Fruit fly (Drosophila melanogaster) whole organism, prepupa: Measurements from ENCODE around the gene CG10681.

Experiments
- Blimp-1 ChIP-seq: fragments of 200-800 bp; sonication (Bioruptor generic); optimal IDR thresholded peaks from 3 replicates; lab custom pipeline; 2017; ENCODE audit warnings: missing biosample characterization, missing genetic modification characterization, mild to moderate bottlenecking, moderate library complexity, missing genetic modification reagents
- CG10631 ChIP-seq: fragments of 200-800 bp; sonication (Bioruptor generic); optimal IDR thresholded peaks from 2 replicates; lab custom pipeline; 2016; ENCODE audit warnings: missing biosample characterization, missing genetic modification characterization
- CG10669 ChIP-seq: fragments of 200-800 bp; sonication (Bioruptor generic); optimal IDR thresholded peaks from 3 replicates; lab custom pipeline; 2018; ENCODE audit warnings: missing biosample characterization, mild to moderate bottlenecking, missing genetic modification characterization, moderate library complexity
- CG11294 ChIP-seq: fragments of 200-800 bp; sonication (Bioruptor generic); IDR thresholded peaks from 2 replicates; pipeline ENCODE4 v1.3.6; 2022; ENCODE audit warnings: missing biosample characterization, missing genetic modification characterization
- CG11762 ChIP-seq: fragments of 200-800 bp; sonication (Bioruptor generic); optimal IDR thresholded peaks from 3 replicates; lab custom pipeline; 2016; ENCODE audit warnings: missing biosample characterization, missing genetic modification characterization; ENCODE audit not compliant: insufficient read depth
- CG11902 ChIP-seq: fragments of 200-800 bp; sonication (Bioruptor generic); optimal IDR thresholded peaks from 3 replicates; lab custom pipeline; 2016; ENCODE audit warnings: missing biosample characterization, missing genetic modification characterization
- CG15336 ChIP-seq: fragments of 200-800 bp; sonication (Bioruptor generic); IDR thresholded peaks from 2 replicates; pipeline ENCODE4 v1.3.6; 2022; ENCODE audit warnings: missing biosample characterization, missing genetic modification characterization
- CG1621 ChIP-seq: fragments of 200-800 bp; sonication (Bioruptor generic); optimal IDR thresholded peaks from 3 replicates; lab custom pipeline; 2018; ENCODE audit warnings: missing biosample characterization, mild to moderate bottlenecking, missing genetic modification characterization
- CG3032 ChIP-seq: fragments of 200-800 bp; optimal IDR thresholded peaks from 2 replicates; lab custom pipeline; 2019; ENCODE audit warnings: missing biosample characterization, mild to moderate bottlenecking, missing genetic modification characterization, moderate library complexity
- CG32006 ChIP-seq: fragments of 200-800 bp; sonication (Bioruptor generic); optimal IDR thresholded peaks from 3 replicates; lab custom pipeline; 2017; ENCODE audit warnings: missing biosample characterization, mild to moderate bottlenecking, missing genetic modification characterization
- CG34406 ChIP-seq: fragments of 200-800 bp; sonication (Bioruptor generic); optimal IDR thresholded peaks from 3 replicates; lab custom pipeline; 2016; ENCODE audit warnings: missing biosample characterization, missing genetic modification characterization
- CG3919 ChIP-seq: fragments of 200-800 bp; sonication (Bioruptor generic); optimal IDR thresholded peaks from 3 replicates; lab custom pipeline; 2016; ENCODE audit warnings: missing biosample characterization, missing genetic modification characterization
- CG4318 ChIP-seq: fragments of 200-800 bp; sonication (Bioruptor generic); optimal IDR thresholded peaks from 3 replicates; lab custom pipeline; 2017; ENCODE audit warnings: missing biosample characterization, mild to moderate bottlenecking, missing genetic modification characterization
- CG6163 ChIP-seq: fragments of 200-800 bp; sonication (Bioruptor generic); IDR thresholded peaks from 3 replicates; pipeline ENCODE4 v1.3.6; 2022; ENCODE audit warnings: missing biosample characterization, missing genetic modification characterization
- CG6792 ChIP-seq: fragments of 200-800 bp; sonication (Bioruptor generic); optimal IDR thresholded peaks from 3 replicates; lab custom pipeline; 2016; ENCODE audit warnings: missing biosample characterization, missing genetic modification characterization
- CG6854 ChIP-seq: fragments of 200-800 bp; sonication (Bioruptor generic); optimal IDR thresholded peaks from 2 replicates; lab custom pipeline; 2017; ENCODE audit warnings: missing biosample characterization, mild to moderate bottlenecking, missing genetic modification characterization
- CG7368 ChIP-seq: fragments of 200-800 bp; sonication (Bioruptor generic); optimal IDR thresholded peaks from 3 replicates; lab custom pipeline; 2016; ENCODE audit warnings: missing biosample characterization, missing genetic modification characterization
- CG8319 ChIP-seq: fragments of 200-800 bp; sonication (Bioruptor generic); optimal IDR thresholded peaks from 3 replicates; lab custom pipeline; 2016; ENCODE audit warnings: missing biosample characterization, missing genetic modification characterization
- CG8632 ChIP-seq: fragments of 200-800 bp; sonication (Bioruptor generic); optimal IDR thresholded peaks from 3 replicates; lab custom pipeline; 2016; ENCODE audit warnings: missing biosample characterization, missing genetic modification characterization
- CG9139 ChIP-seq: fragments of 200-800 bp; sonication (Bioruptor generic); optimal IDR thresholded peaks from 3 replicates; lab custom pipeline; 2017; ENCODE audit warnings: missing biosample characterization, mild to moderate bottlenecking, missing genetic modification characterization
- Eip78C ChIP-seq: fragments of 200-800 bp; sonication (Bioruptor generic); peaks from one replicate; lab custom pipeline; 2016; ENCODE audit warnings: missing biosample characterization, missing genetic modification characterization
- Eip93F ChIP-seq: fragments of 200-800 bp; sonication (Bioruptor generic); optimal IDR thresholded peaks from 2 replicates; lab custom pipeline; 2016; ENCODE audit warnings: missing biosample characterization, mild to moderate bottlenecking, missing genetic modification characterization
- Ets96B ChIP-seq: fragments of 200-800 bp; optimal IDR thresholded peaks from 2 replicates; lab custom pipeline; 2019; ENCODE audit warnings: missing biosample characterization, mild to moderate bottlenecking, missing genetic modification characterization, moderate library complexity
- Gug ChIP-seq: fragments of 200-800 bp; sonication (Bioruptor generic); IDR thresholded peaks from 2 replicates; pipeline ENCODE4 v1.3.6; 2022; ENCODE audit warnings: missing biosample characterization, missing genetic modification characterization
- Hr38 ChIP-seq: sonication (Bioruptor generic); optimal IDR thresholded peaks from 2 replicates; lab custom pipeline; 2016; ENCODE audit warnings: missing biosample characterization, missing genetic modification characterization
- Hr39 ChIP-seq: fragments of 200-800 bp; sonication (Bioruptor generic); optimal IDR thresholded peaks from 2 replicates; lab custom pipeline; 2016; ENCODE audit warnings: missing biosample characterization, missing genetic modification characterization
- Hr4 ChIP-seq: fragments of 200-800 bp; sonication (Bioruptor generic); optimal IDR thresholded peaks from 3 replicates; lab custom pipeline; 2016; ENCODE audit warnings: missing biosample characterization, missing genetic modification characterization
- Lpt ChIP-seq: fragments of 200-800 bp; sonication (Bioruptor generic); optimal IDR thresholded peaks from 3 replicates; lab custom pipeline; 2016; ENCODE audit warnings: missing biosample characterization, missing genetic modification characterization
- Met ChIP-seq: fragments of 200-800 bp; sonication (Bioruptor generic); optimal IDR thresholded peaks from 3 replicates; lab custom pipeline; 2016; ENCODE audit warnings: missing biosample characterization, missing genetic modification characterization
- achi ChIP-seq: fragments of 200-800 bp; sonication (Bioruptor generic); optimal IDR thresholded peaks from 3 replicates; lab custom pipeline; 2016; ENCODE audit warnings: missing biosample characterization, missing genetic modification characterization
- acj6 ChIP-seq: fragments of 200-800 bp; sonication (Bioruptor generic); optimal IDR thresholded peaks from 3 replicates; lab custom pipeline; 2016; ENCODE audit warnings: missing biosample characterization, missing genetic modification characterization
- cyc ChIP-seq: fragments of 200-800 bp; sonication (Bioruptor generic); optimal IDR thresholded peaks from 3 replicates; lab custom pipeline; 2016; ENCODE audit warnings: missing biosample characterization, missing genetic modification characterization
- dac ChIP-seq: fragments of 200-800 bp; sonication (Bioruptor generic); optimal IDR thresholded peaks from 2 replicates; lab custom pipeline; 2017; ENCODE audit warnings: missing biosample characterization, mild to moderate bottlenecking, missing genetic modification characterization
- dsx ChIP-seq: fragments of 200-800 bp; optimal IDR thresholded peaks from 3 replicates; lab custom pipeline; 2019; ENCODE audit warnings: missing biosample characterization, mild to moderate bottlenecking, missing genetic modification characterization, moderate library complexity; ENCODE audit not compliant: poor library complexity, severe bottlenecking
- eg ChIP-seq: fragments of 200-800 bp; sonication (Bioruptor generic); IDR thresholded peaks from 3 replicates; pipeline ENCODE4 v1.3.6; 2022; ENCODE audit warnings: missing biosample characterization, missing genetic modification characterization
- esn ChIP-seq: fragments of 200-800 bp; sonication (Bioruptor generic); optimal IDR thresholded peaks from 2 replicates; lab custom pipeline; 2016; ENCODE audit warnings: missing biosample characterization, mild to moderate bottlenecking, missing genetic modification characterization, moderate library complexity
- fd59A ChIP-seq: fragments of 200-800 bp; sonication (Bioruptor generic); optimal IDR thresholded peaks from 2 replicates; lab custom pipeline; 2017; ENCODE audit warnings: missing biosample characterization, mild to moderate bottlenecking, missing genetic modification characterization, missing genetic modification reagents
- fkh ChIP-seq: fragments of 200-800 bp; sonication (Bioruptor generic); optimal IDR thresholded peaks from 3 replicates; lab custom pipeline; 2017; ENCODE audit warnings: missing biosample characterization, mild to moderate bottlenecking, missing genetic modification characterization, moderate library complexity
- lz ChIP-seq: fragments of 200-800 bp; sonication (Bioruptor generic); optimal IDR thresholded peaks from 3 replicates; lab custom pipeline; 2016; ENCODE audit warnings: missing biosample characterization, missing genetic modification characterization
- spab ChIP-seq: fragments of 200-800 bp; sonication (Bioruptor generic); optimal IDR thresholded peaks from 2 replicates; lab custom pipeline; 2017; ENCODE audit warnings: missing biosample characterization, mild to moderate bottlenecking, missing genetic modification characterization, missing genetic modification reagents
- ss ChIP-seq, 2 experiments: fragments of 200-800 bp; sonication (Bioruptor generic); optimal IDR thresholded peaks; 2 replicates in 1 of 2; 3 replicates in 1 of 2; lab custom pipeline; 2017 to 2018; ENCODE audit warnings: mild to moderate bottlenecking in 2 of 2, missing biosample characterization in 2 of 2, missing genetic modification characterization in 2 of 2, moderate library complexity in 1 of 2
- svp ChIP-seq: fragments of 200-800 bp; sonication (Bioruptor generic); peaks from one replicate; lab custom pipeline; 2016; ENCODE audit warnings: missing biosample characterization, missing genetic modification characterization
- topi ChIP-seq: fragments of 200-800 bp; sonication (Bioruptor generic); optimal IDR thresholded peaks from 3 replicates; lab custom pipeline; 2016; ENCODE audit warnings: missing biosample characterization, missing genetic modification characterization
- vri ChIP-seq: fragments of 200-800 bp; sonication (Bioruptor generic); optimal IDR thresholded peaks from 3 replicates; lab custom pipeline; 2016; ENCODE audit warnings: missing biosample characterization, mild to moderate bottlenecking, missing genetic modification characterization

CG10681 gene

dm6 chr3L:12530044-12530443 is 28.7 kb downstream of the CG10681 start, which contains the start of gene nst (continued):
- TF ChIP-seq CG4318 (GFP tag; lab: Kevin White, UChicago) (no peak), Ets96B (tag; lab: Kevin White, UChicago) (no peak), Gug (no peak), CG10669 (no peak), CG9139 (GFP tag; lab: Kevin White, UChicago) (no peak), CG6854 (GFP tag; lab: Kevin White, UChicago) (no peak), acj6 (peak; percentile 2), fd59A (no peak), Lpt (GFP tag; lab: Kevin White, UChicago) (no peak), dsx (GFP tag; lab: Kevin White, UChicago) (no peak), dac (no peak)

dm6 chr3L:12532220-12532619 is 30.9 kb downstream of the CG10681 start:
- TF ChIP-seq svp (peak; percentile 92), CG10669 (no peak)

DNA sequence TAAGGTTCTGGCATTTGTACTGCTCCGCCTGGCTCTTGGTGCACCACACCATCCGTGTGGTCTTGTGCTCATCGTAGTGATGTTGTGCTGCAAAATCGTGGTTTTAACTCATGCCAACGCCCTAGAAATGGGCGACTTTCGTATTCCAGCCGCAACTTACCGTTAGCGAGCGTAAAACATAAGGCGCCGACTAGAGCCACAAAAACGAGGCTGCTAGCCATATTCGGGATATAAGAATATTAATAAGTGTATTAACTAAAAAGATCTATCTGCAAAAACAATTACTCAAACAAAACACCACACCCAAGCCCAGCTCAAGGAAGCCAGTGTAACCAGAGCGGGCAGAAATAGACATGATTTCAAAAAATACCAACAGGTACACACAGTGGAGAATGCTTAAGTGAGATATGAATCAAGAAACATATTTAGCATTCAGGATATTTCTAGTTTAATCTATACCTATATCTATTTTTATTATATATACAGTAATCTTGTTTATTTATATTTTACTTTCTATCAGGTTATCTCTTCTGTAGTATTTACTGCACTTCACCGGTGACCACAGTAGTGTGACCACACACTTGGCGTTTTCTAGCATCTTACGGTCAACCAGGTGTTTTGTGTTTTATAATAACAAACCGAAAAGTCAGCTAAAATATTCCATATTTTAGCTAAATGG is 32.2 kb downstream of the CG10681 start, which contains the start of the genes Tsf2 and CG34242:
Gene Tsf2 (minus strand): TSS at position 333 of the 679 bp plus-strand sequence.
Gene CG34242 (plus strand): TSS at position 605 of the 679 bp plus-strand sequence.
- TF ChIP-seq achi (GFP tag; lab: Kevin White, UChicago) (no peak), ss (GFP tag; optimal IDR thresholded peaks at IDR 0.05; lab: Kevin White, UChicago) (peak; percentile 28 to 57), CG7368 (GFP tag; lab: Kevin White, UChicago) (peak; percentile 37), Gug (peak; percentile 95), Eip93F (GFP tag; lab: Kevin White, UChicago) (peak; percentile 34), CG11762 (GFP tag; lab: Kevin White, UChicago) (peak; percentile 82), cyc (GFP tag; lab: Kevin White, UChicago) (peak; percentile 85), CG34406 (GFP tag; lab: Kevin White, UChicago) (no peak), vri (GFP tag; lab: Kevin White, UChicago) (no peak), CG8632 (GFP tag; lab: Kevin White, UChicago) (no peak), CG3919 (GFP tag; lab: Kevin White, UChicago) (peak; percentile 89), Hr4 (GFP tag; lab: Kevin White, UChicago) (no peak), eg (peak; percentile 95), CG8319 (GFP tag; lab: Kevin White, UChicago) (peak; percentile 81), Ets96B (tag; lab: Kevin White, UChicago) (peak; percentile 81), CG11902 (peak; percentile 84), CG10631 (GFP tag; lab: Kevin White, UChicago) (peak; percentile 79), fd59A (no peak), dsx (GFP tag; lab: Kevin White, UChicago) (peak; percentile 88), CG11294 (GFP tag; lab: Robert Waterston, UW) (peak; percentile 83), Lpt (GFP tag; lab: Kevin White, UChicago) (peak; percentile 85), Hr38 (GFP tag; lab: Kevin White, UChicago) (no peak), Eip78C (GFP tag; lab: Kevin White, UChicago) (peak; percentile 89), CG1621 (tag; lab: Kevin White, UChicago) (peak; percentile 42), fkh (GFP tag; lab: Kevin White, UChicago) (peak; percentile 40), topi (peak; percentile 71), CG3032 (tag; lab: Kevin White, UChicago) (peak; percentile 87), Met (GFP tag; lab: Kevin White, UChicago) (peak; percentile 73), CG9139 (GFP tag; lab: Kevin White, UChicago) (peak; percentile 69), spab (GFP tag; lab: Kevin White, UChicago) (peak; percentile 74), CG6792 (GFP tag; lab: Kevin White, UChicago) (peak; percentile 58), CG32006 (no peak), CG6163 (peak; percentile 95), CG15336 (peak; percentile 43), Blimp-1 (GFP tag; lab: Kevin White, UChicago) (peak; percentile 53), Hr39 (GFP tag; lab: Kevin White, UChicago) (no peak), lz (GFP tag; lab: Kevin White, UChicago) (peak; percentile 47), esn (GFP tag; lab: Kevin White, UChicago) (peak; percentile 20)
